Worm (Caenorhabditis elegans) whole organism, L3 larva: ENCODE measurements around the gene T18D3.5.

Source experiments
- ama-1 ChIP-seq: fragments of 150-350 bp; optimal IDR thresholded peaks from 2 replicates; lab custom pipeline; 2018
- jun-1 ChIP-seq: fragments of 150-350 bp; optimal IDR thresholded peaks from 2 replicates; lab custom pipeline; 2014; ENCODE audit warnings: missing biosample characterization, missing genetic modification reagents, missing genetic modification characterization
- lin-39 ChIP-seq: fragments of 150-350 bp; optimal IDR thresholded peaks from 2 replicates; lab custom pipeline; 2018; ENCODE audit warnings: missing biosample characterization, missing genetic modification reagents, missing genetic modification characterization
- lsy-12 ChIP-seq: sonication (generic microtip); optimal IDR thresholded peaks from 2 replicates; lab custom pipeline; 2016; ENCODE audit warnings: mild to moderate bottlenecking, missing genetic modification characterization, missing compliant biosample characterization
- nhr-12 ChIP-seq: fragments of 150-350 bp; optimal IDR thresholded peaks from 2 replicates; lab custom pipeline; 2014; ENCODE audit warnings: missing biosample characterization, missing genetic modification characterization
- nhr-25 ChIP-seq: sonication (generic microtip); optimal IDR thresholded peaks from 2 replicates; lab custom pipeline; 2017; ENCODE audit warnings: missing biosample characterization, missing genetic modification characterization
- nhr-77 ChIP-seq: fragments of 150-350 bp; optimal IDR thresholded peaks from 2 replicates; lab custom pipeline; 2014; ENCODE audit warnings: missing biosample characterization, missing genetic modification characterization
- pha-4 ChIP-seq: fragments of 150-350 bp; optimal IDR thresholded peaks from 2 replicates; lab custom pipeline; 2014; ENCODE audit warnings: missing biosample characterization, missing genetic modification reagents, missing genetic modification characterization
- unc-39 ChIP-seq: sonication (generic microtip); optimal IDR thresholded peaks from 4 replicates; lab custom pipeline; 2017; ENCODE audit warnings: missing biosample characterization, missing genetic modification characterization
- unc-62 ChIP-seq: fragments of 150-350 bp; sonication (generic microtip); optimal IDR thresholded peaks from 4 replicates; lab custom pipeline; 2014; ENCODE audit warnings: missing biosample characterization, missing genetic modification reagents, missing genetic modification characterization

DNA sequence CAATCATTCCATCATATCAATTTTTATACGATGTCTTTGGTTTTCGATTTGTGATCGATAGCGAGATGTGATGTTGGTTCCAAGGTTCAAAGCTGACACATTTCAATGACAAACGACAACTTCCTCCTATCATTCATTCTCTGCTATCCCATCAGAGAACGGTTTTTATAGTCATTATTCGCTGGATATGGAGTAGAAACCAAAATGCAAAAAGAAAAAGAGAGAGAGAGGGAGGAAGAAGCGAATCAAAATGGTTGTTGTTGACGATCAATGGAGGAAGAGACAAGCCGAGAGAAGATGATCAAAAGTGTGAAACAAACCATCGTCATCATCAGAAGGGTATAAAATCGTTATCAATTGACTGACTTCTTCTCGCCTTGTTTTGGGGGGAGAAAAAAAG is 38.2 kb upstream of the T18D3.5 start, which contains the start of gene T24D3.2:
- TF ChIP-seq pha-4 (tag; lab: Kevin White, UChicago): no peak
- TF ChIP-seq ama-1 (lab: Kevin White, UChicago): no peak
- no peak for TF ChIP-seq nhr-77 (tag; lab: Kevin White, UChicago)
- no peak for TF ChIP-seq lin-39 (tag; lab: Kevin White, UChicago)
- peak; percentile 20 for TF ChIP-seq unc-62
- TF ChIP-seq lsy-12 (tag; lab: Kevin White, UChicago): no peak
- no peak for TF ChIP-seq jun-1
- TF ChIP-seq nhr-12 (tag; lab: Kevin White, UChicago): no peak
- no peak for TF ChIP-seq unc-39
- peak; percentile 70 for TF ChIP-seq nhr-25 (tag; lab: Kevin White, UChicago)
